Worm (Caenorhabditis elegans) whole organism, young adult: ENCODE results near the gene folt-3.

Experiments used
- F39B2.1 ChIP-seq: fragments of 200-800 bp; sonication (Bioruptor generic); IDR thresholded peaks from 2 replicates; pipeline ENCODE4 v1.3.6; 2022; ENCODE audit warnings: missing genetic modification reagents, missing genetic modification characterization, missing compliant biosample characterization
- fkh-3 ChIP-seq: sonication (generic microtip); optimal IDR thresholded peaks from 2 replicates; lab custom pipeline; 2016; ENCODE audit warnings: mild to moderate bottlenecking, missing genetic modification characterization, missing compliant biosample characterization
- pha-4 ChIP-seq: fragments of 150-350 bp; sonication (generic microtip); optimal IDR thresholded peaks from 2 replicates; lab custom pipeline; 2014; ENCODE audit warnings: missing biosample characterization, missing genetic modification reagents, missing genetic modification characterization
- snpc-4 ChIP-seq, 5 experiments: fragments of 150-350 bp in 1 of 5; sonication (generic microtip) in 4 of 5; optimal IDR thresholded peaks; 2 replicates each; lab custom pipeline; 2014 to 2018; ENCODE audit warnings: missing genetic modification characterization in 5 of 5, missing biosample characterization in 3 of 5, antibody characterized with exemption in 2 of 5, mild to moderate bottlenecking in 2 of 5, missing compliant biosample characterization in 2 of 5, missing genotype in 2 of 5, moderate library complexity in 2 of 5, missing genetic modification reagents in 1 of 5
- unc-62 ChIP-seq: fragments of 150-350 bp; optimal IDR thresholded peaks from 2 replicates; lab custom pipeline; 2014; ENCODE audit warnings: missing biosample characterization, missing genetic modification reagents, missing genetic modification characterization

- TF ChIP-seq unc-62 (GFP tag; lab: Kevin White, UChicago) (no peak), snpc-4 (GFP tag; optimal IDR thresholded peaks at IDR 0.05; lab: Kevin White, UChicago) (no peak), snpc-4 (tag; optimal IDR thresholded peaks at IDR 0.05; lab: Kevin White, UChicago) (no peak), F39B2.1 (no peak), fkh-3 (tag; lab: Kevin White, UChicago) (no peak), pha-4 (tag; lab: Kevin White, UChicago) (no peak)
These were observed 17.0 kb upstream of the folt-3 start, which contains the start of gene F07C4.6 for ce11 chrV:7626550-7626949.
